Worm (Caenorhabditis elegans): ENCODE data around the gene kcmf-1.

kcmf-1 gene

DNA sequence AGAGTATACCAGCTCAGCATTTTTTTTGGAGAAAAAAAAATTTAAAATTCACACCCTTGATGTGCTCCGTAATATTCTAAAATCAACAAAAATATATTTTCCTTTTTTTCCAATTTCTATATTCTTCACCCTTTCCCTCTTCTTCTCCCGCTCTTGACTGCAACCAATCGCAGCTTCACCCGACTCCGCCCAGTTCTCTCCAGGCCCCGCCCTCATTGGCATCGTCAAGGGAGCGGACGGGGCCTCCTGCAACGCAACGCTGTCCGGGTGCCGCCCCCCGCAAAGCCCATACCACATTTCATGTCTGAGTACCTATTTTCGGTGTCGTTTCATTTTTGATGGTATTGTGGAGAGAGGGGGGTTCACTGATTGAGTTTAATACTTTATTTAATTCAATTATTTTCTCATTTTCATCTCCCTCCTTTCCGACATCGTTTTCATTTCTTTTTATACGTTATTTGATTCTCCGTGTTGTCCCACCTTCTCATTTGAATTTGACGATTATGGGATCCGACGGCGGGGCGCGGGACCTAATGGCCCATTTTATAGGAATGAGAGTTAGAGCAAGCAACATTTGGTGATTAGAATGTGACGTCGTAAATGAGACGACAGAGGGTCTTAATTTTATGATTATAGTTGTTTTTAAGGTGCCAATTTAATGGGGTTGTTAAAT lies 16.9 kb upstream of the kcmf-1 start:
- TF ChIP-seq unc-42 (tag; optimal IDR thresholded peaks at IDR 0.05) (peak; percentile 23), ref-2 (tag; optimal IDR thresholded peaks at IDR 0.05) (peak; percentile 49), pag-3 (tag; optimal IDR thresholded peaks at IDR 0.05; ENCODE audit: borderline replicate concordance) (no peak), sox-4 (tag; optimal IDR thresholded peaks at IDR 0.05) (no peak), nfya-1 (tag; optimal IDR thresholded peaks at IDR 0.05) (peak; percentile 98), ceh-14 (tag; optimal IDR thresholded peaks at IDR 0.05) (peak; percentile 34)

DNA sequence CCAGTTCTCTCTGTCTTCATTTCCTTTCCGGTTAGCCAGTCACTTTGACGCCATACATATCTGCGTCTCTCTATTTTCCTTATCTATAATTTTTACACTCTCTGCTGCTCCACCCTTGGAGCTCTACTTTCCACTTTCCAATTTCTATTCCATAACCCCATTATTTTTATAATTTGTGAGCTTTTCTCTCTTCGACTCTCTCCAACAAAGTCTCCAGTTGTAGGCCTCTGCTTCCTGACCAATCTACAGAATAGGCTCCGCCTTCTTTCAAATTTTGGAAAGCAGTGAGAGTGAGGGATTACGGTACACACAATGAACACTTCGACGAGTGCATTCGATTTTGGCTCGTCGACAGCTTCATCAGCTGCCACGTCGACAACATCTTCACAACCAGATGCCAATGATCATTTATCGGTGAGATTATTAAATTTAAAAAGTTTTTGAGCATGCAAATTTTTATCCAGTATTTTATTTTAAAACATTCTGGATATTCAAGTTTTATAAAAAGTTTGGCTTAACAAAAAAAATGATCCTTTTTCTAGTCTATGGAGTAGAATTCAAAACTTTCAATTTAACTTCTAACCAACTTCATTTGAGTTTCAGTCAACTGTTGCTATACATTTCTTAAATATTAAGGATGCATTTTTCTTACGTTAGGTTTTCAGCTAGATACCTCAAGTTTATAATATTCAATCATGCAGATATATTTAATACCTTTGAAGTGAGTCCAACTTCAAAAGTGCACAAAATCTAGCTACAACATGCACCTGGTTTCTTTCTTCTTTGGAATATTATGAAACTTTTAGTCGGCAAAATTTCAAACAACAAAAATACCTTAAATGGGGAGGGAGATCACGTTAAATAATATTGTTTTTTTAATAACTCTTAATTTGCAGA lies 14.8 kb upstream of the kcmf-1 start, which contains the start of gene egl-5:
Gene egl-5, plus strand, starts transcription at position 216 of the 897 bp plus-strand sequence.
- no peak for TF ChIP-seq pax-1 (tag; optimal IDR thresholded peaks at IDR 0.05)
- peak; percentile 47 for TF ChIP-seq nfya-1 (tag; optimal IDR thresholded peaks at IDR 0.05)

DNA sequence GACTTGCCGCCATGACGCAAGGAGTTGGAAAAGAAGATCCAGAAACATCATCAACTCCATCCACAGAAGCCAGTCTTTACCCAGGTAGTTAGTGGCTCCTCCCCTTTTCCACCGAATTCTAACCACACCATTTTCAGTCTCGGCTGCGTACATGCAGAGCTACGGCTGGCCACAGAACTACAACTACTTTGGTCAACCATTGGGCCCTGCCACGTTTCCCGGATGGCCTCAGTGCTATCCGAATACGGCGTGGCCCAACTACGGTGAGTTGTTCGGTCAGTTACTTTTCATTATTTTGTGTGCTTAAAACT lies 14.2 kb upstream of the kcmf-1 start:
- TF ChIP-seq sdc-2 (tag; optimal IDR thresholded peaks at IDR 0.05) (no peak), ttx-3 (tag; optimal IDR thresholded peaks at IDR 0.05) (no peak), ahr-1 (tag; optimal IDR thresholded peaks at IDR 0.05) (no peak), elt-2 (tag; optimal IDR thresholded peaks at IDR 0.05) (no peak), pat-9 (tag; optimal IDR thresholded peaks at IDR 0.05) (no peak), hlh-15 (tag; optimal IDR thresholded peaks at IDR 0.05) (no peak), ceh-14 (tag; optimal IDR thresholded peaks at IDR 0.05) (no peak), ceh-9 (tag; optimal IDR thresholded peaks at IDR 0.05) (no peak), hlh-13 (GFP tag; optimal IDR thresholded peaks at IDR 0.05) (no peak), ceh-18 (tag; optimal IDR thresholded peaks at IDR 0.05) (no peak), unc-3 (GFP tag; conservative IDR thresholded peaks at IDR 0.05) (no peak), unc-3 (tag; optimal IDR thresholded peaks at IDR 0.05) (no peak), C38D4.7 (GFP tag; optimal IDR thresholded peaks at IDR 0.05) (no peak), ceh-2 (tag; optimal IDR thresholded peaks at IDR 0.05) (no peak), ceh-31 (tag; optimal IDR thresholded peaks at IDR 0.05) (no peak), pax-1 (tag; optimal IDR thresholded peaks at IDR 0.05) (no peak), hlh-8 (tag; optimal IDR thresholded peaks at IDR 0.05) (no peak), nhr-232 (tag; optimal IDR thresholded peaks at IDR 0.05) (no peak), npax-4 (tag; optimal IDR thresholded peaks at IDR 0.05) (no peak)

DNA sequence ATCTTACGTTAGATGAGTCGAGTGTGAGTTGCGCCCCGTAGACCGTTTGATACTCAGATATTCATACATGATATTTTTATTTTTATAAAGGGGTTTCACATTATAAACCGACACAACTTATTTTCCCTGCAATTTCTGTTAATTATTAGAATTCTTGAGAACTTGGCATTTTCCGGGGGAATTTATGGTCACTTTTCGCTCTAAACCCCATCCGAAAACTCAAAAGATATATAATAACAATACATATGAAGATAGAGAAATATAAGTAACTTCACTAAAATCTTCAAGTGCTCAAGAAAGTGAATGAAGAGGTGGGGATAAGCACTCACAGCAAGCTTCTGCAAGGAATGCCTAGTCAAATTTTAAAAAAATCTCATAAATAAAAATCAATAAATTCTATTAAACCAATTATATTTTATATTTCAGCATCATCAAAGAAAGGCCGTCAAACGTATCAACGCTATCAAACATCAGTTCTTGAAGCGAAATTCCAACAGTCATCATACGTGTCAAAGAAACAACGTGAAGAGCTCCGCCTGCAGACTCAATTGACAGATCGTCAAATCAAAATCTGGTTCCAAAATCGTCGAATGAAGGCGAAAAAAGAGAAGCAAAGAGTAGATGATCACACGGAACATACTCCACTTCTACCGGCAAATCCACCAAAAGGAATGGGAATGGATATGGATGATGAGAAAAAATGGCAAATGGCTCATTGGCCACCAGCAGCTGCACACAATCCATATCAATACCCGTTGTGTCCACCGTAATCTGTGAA lies 13.5 kb upstream of the kcmf-1 start:
- no peak for TF ChIP-seq fax-1 (tag; optimal IDR thresholded peaks at IDR 0.05)

DNA sequence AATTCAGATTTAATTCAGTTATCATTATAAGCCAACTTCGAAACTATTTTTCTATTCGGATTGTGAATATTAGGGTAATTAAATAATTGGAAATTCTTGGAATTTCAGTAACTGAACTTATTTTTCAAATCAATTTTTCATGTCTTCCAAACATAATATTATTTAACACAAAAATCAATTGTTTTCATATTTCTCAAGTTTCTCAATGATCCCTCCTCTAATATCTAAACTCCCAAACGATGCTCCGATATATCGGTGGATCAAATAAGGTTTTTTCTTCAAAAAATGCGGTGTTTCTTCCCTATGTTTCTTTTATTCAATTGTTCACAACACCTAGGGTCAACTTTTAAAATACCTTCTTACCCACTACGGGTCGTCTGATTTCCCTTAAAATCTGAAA lies 12.7 kb upstream of the kcmf-1 start:
- TF ChIP-seq ceh-31 (tag; optimal IDR thresholded peaks at IDR 0.05): no peak

DNA sequence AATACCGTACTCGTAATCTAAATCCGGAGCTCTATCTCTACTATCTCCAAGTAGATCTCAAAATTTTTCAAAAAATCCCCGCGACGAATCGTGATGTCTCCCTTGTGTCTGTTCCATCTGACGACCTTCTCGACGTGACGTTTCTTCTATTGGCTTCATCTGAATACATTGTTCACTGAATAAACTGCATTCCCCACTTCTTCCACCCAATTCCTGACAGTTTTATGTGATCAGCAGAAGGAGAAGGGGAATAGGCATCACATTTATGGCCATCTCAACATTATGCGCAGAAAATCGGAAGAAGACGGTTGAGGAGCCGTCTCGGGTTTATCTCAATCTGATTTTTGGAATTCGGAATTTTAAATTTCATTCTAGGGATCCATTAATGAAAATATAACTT lies 10.2 kb upstream of the kcmf-1 start:
- no peak for TF ChIP-seq ama-1 (optimal IDR thresholded peaks at IDR 0.05)

DNA sequence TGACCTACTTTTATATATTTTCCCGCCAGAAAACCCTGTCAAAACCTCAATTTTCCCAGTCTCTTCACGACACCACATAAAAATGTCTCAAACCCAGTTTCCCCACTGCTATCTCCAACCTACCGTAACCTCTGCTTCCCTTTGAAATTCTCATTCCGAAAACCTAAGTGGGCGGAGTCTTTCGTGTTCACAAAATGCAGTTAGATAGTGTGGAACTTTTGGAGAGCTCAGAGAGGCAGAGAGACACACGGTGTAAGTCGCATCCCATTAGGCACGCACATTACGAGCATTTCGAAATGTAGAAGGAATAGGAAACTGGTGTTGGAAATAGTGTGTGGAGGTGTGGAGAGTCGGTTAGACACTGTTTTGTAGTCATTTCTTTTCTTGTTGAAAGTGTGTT lies 9.3 kb upstream of the kcmf-1 start:
- TF ChIP-seq ceh-45 (GFP tag; IDR thresholded peaks at IDR 0.05) (no peak), ztf-16 (tag; optimal IDR thresholded peaks at IDR 0.05) (no peak), npax-4 (tag; optimal IDR thresholded peaks at IDR 0.05) (no peak), pha-4 (tag; optimal IDR thresholded peaks at IDR 0.05) (no peak), fkh-6 (tag; optimal IDR thresholded peaks at IDR 0.05) (no peak), zip-5 (tag; optimal IDR thresholded peaks at IDR 0.05) (no peak), rnt-1 (tag; optimal IDR thresholded peaks at IDR 0.05) (no peak), pqm-1 (tag; optimal IDR thresholded peaks at IDR 0.05) (no peak), nhr-232 (tag; optimal IDR thresholded peaks at IDR 0.05) (no peak), unc-3 (GFP tag; conservative IDR thresholded peaks at IDR 0.05) (no peak), unc-3 (tag; optimal IDR thresholded peaks at IDR 0.05) (no peak), ceh-6 (GFP tag; optimal IDR thresholded peaks at IDR 0.05) (no peak), Y22D7AL.16 (tag; optimal IDR thresholded peaks at IDR 0.05) (no peak), madf-2 (tag; optimal IDR thresholded peaks at IDR 0.05) (no peak), fax-1 (tag; optimal IDR thresholded peaks at IDR 0.05) (no peak)
